Worm (Caenorhabditis elegans) whole organism, midembryonic: Measurements from ENCODE around the gene Y62F5A.10.

ENCODE experiments used
- T22C8.4 ChIP-seq: fragments of 200-800 bp; sonication (Bioruptor generic); IDR thresholded peaks from 2 replicates; pipeline ENCODE4 v1.3.6; 2022; ENCODE audit warnings: missing genetic modification characterization, missing compliant biosample characterization
- cog-1 ChIP-seq: sonication (generic microtip); optimal IDR thresholded peaks from 2 replicates; lab custom pipeline; 2016; ENCODE audit warnings: missing genetic modification characterization, missing compliant biosample characterization
- flt-1 ChIP-seq: fragments of 200-800 bp; sonication (Bioruptor generic); IDR thresholded peaks from 2 replicates; pipeline ENCODE4 v1.3.6; 2022; ENCODE audit warnings: missing genetic modification characterization, missing compliant biosample characterization
- klf-2 ChIP-seq: fragments of 200-800 bp; sonication (Bioruptor generic); conservative IDR thresholded peaks from 2 replicates; pipeline ENCODE4 v1.3.6; 2022; ENCODE audit warnings: missing genetic modification reagents, missing genetic modification characterization, missing compliant biosample characterization
- med-1 ChIP-seq: sonication (generic microtip); optimal IDR thresholded peaks from 2 replicates; lab custom pipeline; 2017; ENCODE audit warnings: missing genetic modification characterization, mild to moderate bottlenecking, missing compliant biosample characterization, antibody characterized with exemption, missing genetic modification reagents; ENCODE audit not compliant: insufficient read depth
- ref-1 ChIP-seq: fragments of 200-800 bp; sonication (Bioruptor generic); conservative IDR thresholded peaks from 2 replicates; pipeline ENCODE4 v1.3.6; 2022; ENCODE audit warnings: missing genetic modification reagents, missing genetic modification characterization, missing compliant biosample characterization
- tab-1 ChIP-seq: fragments of 200-800 bp; sonication (Bioruptor generic); IDR thresholded peaks from 2 replicates; pipeline ENCODE4 v1.3.6; 2022; ENCODE audit warnings: missing genetic modification characterization, missing compliant biosample characterization
- ztf-23 ChIP-seq: fragments of 200-800 bp; sonication (Bioruptor generic); IDR thresholded peaks from 2 replicates; pipeline ENCODE4 v1.3.6; 2022; ENCODE audit warnings: missing genetic modification reagents, missing genetic modification characterization, missing compliant biosample characterization

ce11 chrII:11518184-11518583 is 3.2 kb upstream of the Y62F5A.10 start, which contains the start of gene B0334.10:
- TF ChIP-seq med-1 (no peak), tab-1 (GFP tag; lab: Robert Waterston, UW) (no peak), flt-1 (GFP tag; lab: Robert Waterston, UW) (no peak), T22C8.4 (GFP tag; lab: Robert Waterston, UW) (no peak), cog-1 (no peak), ztf-23 (GFP tag; lab: Robert Waterston, UW) (no peak), ref-1 (GFP tag; lab: Robert Waterston, UW) (no peak), klf-2 (GFP tag; lab: Robert Waterston, UW) (no peak)
